Fruit fly (Drosophila melanogaster): ENCODE measurements around the gene NaPi-III.
A peak's percentile ranks its signal among the peaks of the same experiment; 100 is the strongest.
"Not testable (repeated sequence)": the region's sequence is repeated elsewhere in the genome, so short reads cannot be mapped to it uniquely, and the experiment has no call there.

The NaPi-III gene

dm6 chr3L:11125636-11126532, 2.7 kb downstream of the NaPi-III start:
- peak; percentile 49 for TF ChIP-seq noc (tag; optimal IDR thresholded peaks at IDR 0.05)

- no peak for TF ChIP-seq noc (tag; optimal IDR thresholded peaks at IDR 0.05)
Observed at dm6 chr3L:11130535-11130934, 7.4 kb downstream of the NaPi-III start, which contains the start of gene nol. TSS of gene nol (plus strand) at chr3L:11130835.

DNA sequence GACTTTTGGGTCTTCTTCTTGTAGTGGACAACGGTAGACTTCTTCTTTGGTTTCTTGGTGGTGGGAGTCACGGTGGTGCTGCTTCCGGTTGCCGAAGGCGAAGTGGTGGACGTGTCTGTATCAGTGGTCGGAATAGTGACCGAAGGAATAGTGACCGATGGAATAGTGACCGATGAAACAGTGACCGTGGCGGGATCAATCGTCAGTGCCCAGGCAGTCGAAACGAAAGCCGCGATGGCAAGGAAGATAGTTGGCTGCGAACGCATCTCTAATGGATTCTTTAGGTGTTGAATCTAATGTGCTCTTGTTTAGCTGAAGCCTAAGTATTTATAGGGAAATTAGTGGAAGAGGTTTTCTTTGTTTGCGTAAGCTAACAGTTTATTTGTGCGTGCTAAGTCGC, 8.9 kb downstream of the NaPi-III start, which contains the start of gene CG32074:
CG32074 (minus strand) TSS at position 268 of the 400 bp plus-strand sequence.
- TF ChIP-seq noc (tag; optimal IDR thresholded peaks at IDR 0.05) = not testable (repeated sequence)

DNA sequence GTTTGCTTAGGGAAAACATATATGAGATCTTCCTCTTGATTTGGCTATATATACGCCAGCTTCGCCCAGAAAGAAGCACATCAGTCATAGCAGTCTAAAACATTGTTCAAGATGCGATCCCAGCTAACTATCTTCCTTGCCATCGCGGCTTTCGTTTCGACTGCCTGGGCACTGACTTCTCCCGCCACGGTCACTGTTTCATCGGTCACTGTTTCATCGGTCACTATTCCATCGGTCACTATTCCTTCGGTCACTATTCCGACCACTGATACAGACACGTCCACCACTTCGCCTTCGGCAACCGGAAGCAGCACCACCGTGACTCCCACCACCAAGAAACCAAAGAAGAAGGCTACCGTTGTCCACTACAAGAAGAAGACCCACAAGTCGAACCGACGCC, 11.7 kb downstream of the NaPi-III start, which contains the start of gene CG14143:
CG14143 (plus strand) TSS at position 102 of the 400 bp plus-strand sequence.
- TF ChIP-seq noc (tag; optimal IDR thresholded peaks at IDR 0.05) = not testable (repeated sequence)

DNA sequence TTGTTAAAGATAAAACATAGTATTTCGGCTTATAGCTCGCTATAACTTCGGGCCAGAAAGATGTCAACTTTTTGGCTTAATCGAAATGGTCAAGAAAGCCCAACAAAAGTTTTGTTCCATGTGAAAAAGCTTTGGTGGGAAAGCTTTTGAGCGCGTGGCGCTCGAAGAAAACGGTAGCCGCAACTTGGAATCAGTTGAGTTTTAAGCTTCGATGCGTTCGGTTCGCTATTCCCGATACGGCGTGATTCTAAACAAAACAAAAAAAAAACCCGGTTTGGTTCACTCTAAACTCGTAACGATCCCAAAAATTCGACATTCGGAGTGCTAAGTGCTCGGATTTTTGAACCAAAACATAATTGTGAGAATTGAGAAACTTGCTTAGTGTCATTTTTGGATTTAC, 12.7 kb downstream of the NaPi-III start, which contains the start of gene IRSp53:
IRSp53 (plus strand) TSS at position 204 of the 400 bp plus-strand sequence.
- TF ChIP-seq noc (tag; optimal IDR thresholded peaks at IDR 0.05) = no peak

- no peak for TF ChIP-seq noc (tag; optimal IDR thresholded peaks at IDR 0.05)
Observed at dm6 chr3L:11136349-11136748, 13.2 kb downstream of the NaPi-III start.

- TF ChIP-seq noc (tag; optimal IDR thresholded peaks at IDR 0.05) = no peak
Observed at dm6 chr3L:11138862-11139261, 15.7 kb downstream of the NaPi-III start.

DNA sequence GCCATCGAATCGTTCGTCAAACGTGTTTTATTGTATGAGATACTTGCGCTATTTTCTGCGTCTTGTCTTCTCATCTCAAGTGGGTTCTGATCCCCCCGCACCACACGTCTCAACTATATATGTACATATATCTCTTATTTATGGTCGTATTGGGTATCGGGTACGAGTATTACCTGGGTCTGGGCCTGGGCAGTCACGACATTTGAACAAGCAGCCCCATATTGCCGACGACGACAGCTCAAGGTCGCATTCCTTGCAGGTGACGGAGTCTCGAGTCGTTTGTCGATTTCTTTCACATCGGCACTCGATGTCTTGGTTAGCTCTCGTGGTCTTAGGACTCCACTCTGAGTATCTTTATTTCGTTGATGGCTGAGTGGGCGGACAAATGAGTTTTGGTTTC, 21.9 kb downstream of the NaPi-III start:
- no peak for TF ChIP-seq noc (tag; optimal IDR thresholded peaks at IDR 0.05)

DNA sequence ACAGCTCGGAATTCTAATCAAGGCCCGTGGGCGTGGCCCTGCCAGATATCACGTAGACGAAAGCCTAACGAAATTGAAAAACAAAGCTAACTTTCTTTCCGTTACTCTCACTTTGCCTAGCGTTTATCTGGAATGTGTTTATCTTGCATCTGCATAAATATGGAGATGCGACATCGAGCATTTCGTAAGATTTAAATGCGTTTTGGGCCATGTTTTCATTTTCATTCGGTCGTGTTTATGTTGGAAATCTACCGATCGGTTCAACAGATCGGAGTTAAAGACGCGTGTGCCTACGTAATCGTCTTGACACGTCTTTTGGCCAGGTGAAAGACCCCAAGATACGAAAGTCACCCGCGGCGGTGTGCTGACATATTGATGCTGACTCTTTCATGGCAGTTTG, 24.5 kb downstream of the NaPi-III start:
- TF ChIP-seq noc (tag; optimal IDR thresholded peaks at IDR 0.05) = no peak

dm6 chr3L:11148478-11149251, 25.5 kb downstream of the NaPi-III start:
- TF ChIP-seq noc (tag; optimal IDR thresholded peaks at IDR 0.05) = peak; percentile 38

dm6 chr3L:11150735-11151287, 27.7 kb downstream of the NaPi-III start, which contains the start of gene CG6216:
TSS of gene CG6216 (minus strand) at chr3L:11150785.
- TF ChIP-seq noc (tag; optimal IDR thresholded peaks at IDR 0.05) = no peak

DNA sequence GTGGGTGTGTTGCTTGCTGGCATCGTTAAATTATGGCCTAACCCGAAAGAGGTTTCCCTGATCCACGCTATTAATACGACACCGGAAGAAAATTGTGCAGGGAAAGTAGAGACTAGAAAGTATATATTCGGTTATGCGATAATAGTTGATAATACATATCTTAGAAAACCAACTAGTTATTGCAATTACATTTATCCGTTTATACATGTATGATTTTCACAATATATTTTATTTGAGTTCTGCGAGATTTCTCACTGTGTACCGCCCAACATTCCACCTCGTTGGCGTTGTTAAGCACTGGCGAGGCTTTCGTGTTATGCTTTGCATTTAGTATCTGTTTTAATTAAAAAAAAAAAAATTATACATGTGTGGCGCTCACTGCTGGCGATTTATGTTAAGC, 32.2 kb downstream of the NaPi-III start:
- TF ChIP-seq noc (tag; optimal IDR thresholded peaks at IDR 0.05) = no peak

dm6 chr3L:11164899-11165298, 41.8 kb downstream of the NaPi-III start, which contains the start of gene Alg10:
TSS of gene Alg10 (plus strand) at chr3L:11164971.
- TF ChIP-seq noc (tag; optimal IDR thresholded peaks at IDR 0.05) = no peak

- TF ChIP-seq noc (tag; optimal IDR thresholded peaks at IDR 0.05) = no peak
Observed at dm6 chr3L:11169299-11170181, 46.4 kb downstream of the NaPi-III start, which contains the start of the genes wls and Adck5. TSS of gene wls (minus strand) at chr3L:11169625. TSS of gene Adck5 (plus strand) at chr3L:11169817.

Data from whole organism, larva.